Worm (Caenorhabditis elegans) whole organism, L2 larva: ENCODE measurements around the gene C06A1.3.

ENCODE experiments used
- gmeb-1 ChIP-seq: fragments of 150-350 bp; optimal IDR thresholded peaks from 2 replicates; lab custom pipeline; 2014; ENCODE audit warnings: missing biosample characterization, missing genetic modification characterization
- unc-62 ChIP-seq: fragments of 150-350 bp; optimal IDR thresholded peaks from 2 replicates; lab custom pipeline; 2014; ENCODE audit warnings: missing biosample characterization, missing genetic modification reagents, missing genetic modification characterization

DNA sequence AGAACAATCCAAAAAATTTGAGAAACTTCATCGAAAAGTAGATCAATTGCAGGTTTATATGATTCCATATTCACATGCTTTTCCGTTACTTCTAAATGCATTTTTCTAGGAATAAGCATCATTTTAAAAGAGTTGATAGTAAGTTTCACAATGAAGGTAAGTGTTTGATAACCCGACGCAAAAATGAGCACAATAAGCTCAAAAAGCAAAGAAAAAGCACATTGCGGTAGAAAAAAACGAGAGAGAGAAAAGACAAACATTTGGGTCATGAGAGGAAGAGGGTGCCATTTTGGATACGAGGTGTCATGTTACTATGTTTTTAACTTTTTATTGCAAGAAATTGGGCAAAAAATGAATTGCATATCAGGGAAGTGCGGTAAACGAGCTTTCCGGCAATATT, 47.7 kb upstream of the C06A1.3 start, which contains the start of gene F59B10.6:
- TF ChIP-seq gmeb-1 (no peak), unc-62 (no peak)
